Worm (Caenorhabditis elegans) whole organism, L1 larva: ENCODE results near the gene unc-105.
A peak's percentile ranks its signal among the peaks of the same experiment; 100 is the strongest.

Experiments
- C04F5.9 ChIP-seq: sonication (generic microtip); optimal IDR thresholded peaks from 2 replicates; lab custom pipeline; 2016; ENCODE audit warnings: missing genetic modification characterization, missing compliant biosample characterization
- C16A3.4 ChIP-seq: fragments of 150-350 bp; optimal IDR thresholded peaks from 2 replicates; lab custom pipeline; 2014; ENCODE audit warnings: missing biosample characterization, missing genetic modification characterization
- F16B12.6 ChIP-seq: fragments of 150-350 bp; optimal IDR thresholded peaks from 2 replicates; lab custom pipeline; 2014; ENCODE audit warnings: missing biosample characterization, missing genetic modification characterization
- Y116A8C.19 ChIP-seq: sonication (generic microtip); optimal IDR thresholded peaks from 2 replicates; lab custom pipeline; 2016; ENCODE audit warnings: missing compliant biosample characterization, missing genetic modification characterization, borderline replicate concordance
- aly-2 ChIP-seq: fragments of 150-350 bp; optimal IDR thresholded peaks from 2 replicates; lab custom pipeline; 2014; ENCODE audit warnings: missing biosample characterization, missing genetic modification characterization
- ama-1 ChIP-seq: fragments of 150-350 bp; optimal IDR thresholded peaks from 2 replicates; lab custom pipeline; 2014
- blmp-1 ChIP-seq: fragments of 150-350 bp; optimal IDR thresholded peaks from 2 replicates; lab custom pipeline; 2014; ENCODE audit warnings: missing biosample characterization, missing genetic modification characterization
- ceh-82 ChIP-seq, 3 experiments: fragments of 150-350 bp in 1 of 3; sonication (generic microtip) in 2 of 3; optimal IDR thresholded peaks; 2 replicates each; lab custom pipeline; 2014 to 2017; ENCODE audit warnings: missing biosample characterization in 3 of 3, missing genetic modification characterization in 3 of 3
- ceh-90 ChIP-seq: sonication (generic microtip); optimal IDR thresholded peaks from 2 replicates; lab custom pipeline; 2016; ENCODE audit warnings: missing genetic modification characterization, missing compliant biosample characterization
- dpl-1 ChIP-seq, 3 experiments: fragments of 150-350 bp in 2 of 3; sonication (generic microtip) in 1 of 3; optimal IDR thresholded peaks; 2 replicates each; lab custom pipeline; 2014 to 2017; ENCODE audit warnings: missing biosample characterization in 3 of 3, missing genetic modification characterization in 3 of 3, missing genetic modification reagents in 3 of 3
- dsc-1 ChIP-seq: sonication (generic microtip); optimal IDR thresholded peaks from 2 replicates; lab custom pipeline; 2016; ENCODE audit warnings: mild to moderate bottlenecking, missing genetic modification characterization, missing compliant biosample characterization
- egl-13 ChIP-seq: sonication (generic microtip); optimal IDR thresholded peaks from 2 replicates; lab custom pipeline; 2016; ENCODE audit warnings: missing genotype, missing genetic modification reagents, missing genetic modification characterization, missing compliant biosample characterization
- egl-27 ChIP-seq, 2 experiments: fragments of 150-350 bp in 1 of 2; sonication (generic microtip); optimal IDR thresholded peaks; 3 replicates each; lab custom pipeline; 2017 to 2018; ENCODE audit warnings: missing biosample characterization in 2 of 2, missing genetic modification characterization in 2 of 2, missing genetic modification reagents in 2 of 2
- elt-2 ChIP-seq: sonication (generic microtip); optimal IDR thresholded peaks from 2 replicates; lab custom pipeline; 2016; ENCODE audit warnings: missing genetic modification characterization, mild to moderate bottlenecking, inconsistent platforms, missing compliant biosample characterization, missing genetic modification reagents
- ets-5 ChIP-seq: fragments of 200-800 bp; sonication (Bioruptor generic); IDR thresholded peaks from 2 replicates; pipeline ENCODE4 v1.3.6; 2022; ENCODE audit warnings: missing genetic modification characterization, missing compliant biosample characterization
- fkh-4 ChIP-seq: sonication (generic microtip); optimal IDR thresholded peaks from 2 replicates; lab custom pipeline; 2016; ENCODE audit warnings: missing compliant biosample characterization, missing genetic modification characterization, borderline replicate concordance
- fos-1 ChIP-seq: fragments of 150-350 bp; optimal IDR thresholded peaks from 2 replicates; lab custom pipeline; 2014; ENCODE audit warnings: missing biosample characterization, missing genetic modification characterization
- grh-1 ChIP-seq: fragments of 200-800 bp; sonication (Bioruptor generic); IDR thresholded peaks from 2 replicates; pipeline ENCODE4 v1.3.6; 2022; ENCODE audit warnings: missing genetic modification reagents, missing genetic modification characterization, missing compliant biosample characterization
- hpl-2 ChIP-seq: fragments of 150-350 bp; optimal IDR thresholded peaks from 2 replicates; lab custom pipeline; 2014; ENCODE audit warnings: missing biosample characterization, missing genetic modification reagents, missing genetic modification characterization
- irx-1 ChIP-seq: sonication (generic microtip); optimal IDR thresholded peaks from 2 replicates; lab custom pipeline; 2016; ENCODE audit warnings: missing genetic modification characterization, missing compliant biosample characterization
- jun-1 ChIP-seq: fragments of 150-350 bp; optimal IDR thresholded peaks from 2 replicates; lab custom pipeline; 2014; ENCODE audit warnings: missing biosample characterization, missing genetic modification reagents, missing genetic modification characterization
- lin-14 ChIP-seq: fragments of 200-800 bp; sonication (Bioruptor generic); optimal IDR thresholded peaks from 2 replicates; lab custom pipeline; 2018; ENCODE audit warnings: mild to moderate bottlenecking, missing genetic modification characterization, moderate library complexity, missing compliant biosample characterization
- lin-15B ChIP-seq: fragments of 150-350 bp; sonication (generic microtip); optimal IDR thresholded peaks from 3 replicates; lab custom pipeline; 2014; ENCODE audit warnings: missing biosample characterization, missing genetic modification characterization
- lin-35 ChIP-seq, 2 experiments: fragments of 150-350 bp; optimal IDR thresholded peaks; 2 replicates each; lab custom pipeline; 2014; ENCODE audit warnings: missing biosample characterization in 2 of 2, missing genetic modification characterization in 2 of 2, missing genetic modification reagents in 2 of 2
- lin-39 ChIP-seq: fragments of 150-350 bp; optimal IDR thresholded peaks from 2 replicates; lab custom pipeline; 2014; ENCODE audit warnings: missing biosample characterization, missing genetic modification reagents, missing genetic modification characterization
- lir-3 ChIP-seq: sonication (generic microtip); optimal IDR thresholded peaks from 2 replicates; lab custom pipeline; 2016; ENCODE audit warnings: mild to moderate bottlenecking, missing genetic modification characterization, moderate library complexity, missing compliant biosample characterization; ENCODE audit not compliant: poor library complexity
- mab-9 ChIP-seq: fragments of 200-800 bp; sonication (Bioruptor generic); IDR thresholded peaks from 2 replicates; pipeline ENCODE4 v1.3.6; 2022; ENCODE audit warnings: missing genetic modification reagents, missing genetic modification characterization, missing compliant biosample characterization
- mdl-1 ChIP-seq, 2 experiments: fragments of 150-350 bp; optimal IDR thresholded peaks; 2 replicates each; lab custom pipeline; 2014 to 2017; ENCODE audit warnings: missing biosample characterization in 2 of 2, missing genetic modification characterization in 2 of 2, inconsistent platforms in 1 of 2
- mef-2 ChIP-seq: fragments of 150-350 bp; optimal IDR thresholded peaks from 2 replicates; lab custom pipeline; 2014; ENCODE audit warnings: missing biosample characterization, missing genetic modification characterization
- nhr-11 ChIP-seq: fragments of 150-350 bp; optimal IDR thresholded peaks from 2 replicates; lab custom pipeline; 2014; ENCODE audit warnings: missing biosample characterization, missing genetic modification characterization
- nhr-19 ChIP-seq: fragments of 200-800 bp; sonication (Bioruptor generic); conservative IDR thresholded peaks from 2 replicates; pipeline ENCODE4 v1.3.6; 2022; ENCODE audit warnings: missing genetic modification characterization, missing compliant biosample characterization
- nhr-20 ChIP-seq: sonication (generic microtip); optimal IDR thresholded peaks from 2 replicates; lab custom pipeline; 2016; ENCODE audit warnings: mild to moderate bottlenecking, missing genetic modification characterization, missing compliant biosample characterization
- nhr-237 ChIP-seq: fragments of 150-350 bp; optimal IDR thresholded peaks from 2 replicates; lab custom pipeline; 2014; ENCODE audit warnings: missing biosample characterization, missing genetic modification characterization
- nhr-76 ChIP-seq: sonication (generic microtip); optimal IDR thresholded peaks from 2 replicates; lab custom pipeline; 2017; ENCODE audit warnings: missing biosample characterization, missing genetic modification characterization
- nhr-84 ChIP-seq: sonication (generic microtip); optimal IDR thresholded peaks from 2 replicates; lab custom pipeline; 2017; ENCODE audit warnings: missing biosample characterization, missing genetic modification characterization
- nhr-85 ChIP-seq: sonication (generic microtip); peaks from one replicate; lab custom pipeline; 2016; ENCODE audit warnings: missing genetic modification characterization, inconsistent platforms, missing compliant biosample characterization
- nhr-90 ChIP-seq: sonication (generic microtip); optimal IDR thresholded peaks from 2 replicates; lab custom pipeline; 2016; ENCODE audit warnings: mild to moderate bottlenecking, missing genetic modification characterization, missing compliant biosample characterization; ENCODE audit not compliant: poor library complexity
- pag-3 ChIP-seq: sonication (generic microtip); optimal IDR thresholded peaks from 2 replicates; lab custom pipeline; 2017; ENCODE audit warnings: missing genetic modification characterization, mild to moderate bottlenecking, missing compliant biosample characterization, antibody characterized with exemption, borderline replicate concordance; ENCODE audit not compliant: insufficient read depth
- pax-3 ChIP-seq: fragments of 200-800 bp; sonication (Bioruptor generic); optimal IDR thresholded peaks from 2 replicates; lab custom pipeline; 2018; ENCODE audit warnings: mild to moderate bottlenecking, missing genetic modification characterization, moderate library complexity, missing compliant biosample characterization
- pqm-1 ChIP-seq: sonication (generic microtip); optimal IDR thresholded peaks from 3 replicates; lab custom pipeline; 2017; ENCODE audit warnings: missing biosample characterization, missing genetic modification characterization
- rnt-1 ChIP-seq: sonication (generic microtip); optimal IDR thresholded peaks from 2 replicates; lab custom pipeline; 2016; ENCODE audit warnings: mild to moderate bottlenecking, missing genetic modification characterization, moderate library complexity, missing compliant biosample characterization
- skn-1 ChIP-seq: fragments of 150-350 bp; optimal IDR thresholded peaks from 2 replicates; lab custom pipeline; 2014; ENCODE audit warnings: missing biosample characterization, missing genetic modification characterization
- snpc-4 ChIP-seq: fragments of 150-350 bp; optimal IDR thresholded peaks from 2 replicates; lab custom pipeline; 2014; ENCODE audit warnings: missing biosample characterization, missing genetic modification characterization
- sptf-1 ChIP-seq: fragments of 150-350 bp; optimal IDR thresholded peaks from 2 replicates; lab custom pipeline; 2014; ENCODE audit warnings: missing biosample characterization, missing genetic modification characterization
- sup-37 ChIP-seq: fragments of 200-800 bp; sonication (Bioruptor generic); optimal IDR thresholded peaks from 2 replicates; lab custom pipeline; 2018; ENCODE audit warnings: mild to moderate bottlenecking, missing genetic modification characterization, missing compliant biosample characterization
- swsn-7 ChIP-seq: sonication (generic microtip); optimal IDR thresholded peaks from 2 replicates; lab custom pipeline; 2016; ENCODE audit warnings: missing genetic modification characterization, missing compliant biosample characterization
- unc-62 ChIP-seq: fragments of 150-350 bp; optimal IDR thresholded peaks from 2 replicates; lab custom pipeline; 2014; ENCODE audit warnings: missing biosample characterization, missing genetic modification reagents, missing genetic modification characterization
- unc-86 ChIP-seq: sonication (generic microtip); optimal IDR thresholded peaks from 2 replicates; lab custom pipeline; 2016; ENCODE audit warnings: missing genetic modification characterization, missing compliant biosample characterization
- xbp-1 ChIP-seq: sonication (generic microtip); optimal IDR thresholded peaks from 2 replicates; lab custom pipeline; 2016; ENCODE audit warnings: missing genetic modification characterization, missing compliant biosample characterization
- zip-4 ChIP-seq: fragments of 200-800 bp; sonication (Bioruptor generic); optimal IDR thresholded peaks from 2 replicates; lab custom pipeline; 2018; ENCODE audit warnings: mild to moderate bottlenecking, missing genetic modification characterization, moderate library complexity, missing compliant biosample characterization

Gene unc-105

ce11 chrII:8086803-8087202 is 29.5 kb upstream of the unc-105 start, which contains the start of gene K02C4.3 (continued):
- TF ChIP-seq F16B12.6 (tag; lab: Kevin White, UChicago), result peak; percentile 28
- TF ChIP-seq dsc-1 (tag; lab: Kevin White, UChicago), result peak; percentile 78
- no peak for TF ChIP-seq egl-27 (tag; optimal IDR thresholded peaks at IDR 0.05; lab: Kevin White, UChicago)
- peak; percentile 60 for TF ChIP-seq lin-39 (tag; lab: Kevin White, UChicago)
- peak; percentile 76 for TF ChIP-seq blmp-1 (tag; lab: Kevin White, UChicago)
- peak; percentile 37; the same call in 1 of the 2 replicates for TF ChIP-seq grh-1 (GFP tag; lab: Robert Waterston, UW)
- TF ChIP-seq jun-1 (tag; lab: Kevin White, UChicago), result peak; percentile 39
- TF ChIP-seq nhr-90, result peak; percentile 77
- peak; percentile 77 for TF ChIP-seq skn-1 (tag; lab: Kevin White, UChicago)
- no peak for TF ChIP-seq mab-9 (GFP tag; lab: Robert Waterston, UW)
- peak; percentile 77 for TF ChIP-seq nhr-19 (GFP tag; lab: Robert Waterston, UW)
- TF ChIP-seq ceh-90 (tag; lab: Kevin White, UChicago), result no peak
- TF ChIP-seq sup-37 (GFP tag; lab: Kevin White, UChicago), result peak; percentile 25
- peak; percentile 76 for TF ChIP-seq nhr-20 (tag; lab: Kevin White, UChicago)
- peak; percentile 89 for TF ChIP-seq snpc-4 (tag; lab: Kevin White, UChicago)
- TF ChIP-seq unc-62 (GFP tag; lab: Kevin White, UChicago), result no peak
- peak; percentile 42 for TF ChIP-seq lin-15B (tag; lab: Kevin White, UChicago)
- peak; percentile 86 to 94 (median 93) for TF ChIP-seq dpl-1 (GFP tag; optimal IDR thresholded peaks at IDR 0.05; lab: Kevin White, UChicago)
- TF ChIP-seq nhr-85, result peak; percentile 79
- peak; percentile 35 for TF ChIP-seq unc-86 (tag; lab: Kevin White, UChicago)
- peak; percentile 74 for TF ChIP-seq xbp-1 (tag; lab: Kevin White, UChicago)
- peak; percentile 76 for TF ChIP-seq swsn-7
- TF ChIP-seq C04F5.9 (tag; lab: Kevin White, UChicago), result peak; percentile 55
- peak; percentile 50 for TF ChIP-seq lir-3 (tag; lab: Kevin White, UChicago)
- TF ChIP-seq zip-4, result peak; percentile 28
- TF ChIP-seq nhr-76 (tag; lab: Kevin White, UChicago), result no peak

- peak; percentile 43 for TF ChIP-seq aly-2
- no peak for TF ChIP-seq nhr-84 (tag; lab: Kevin White, UChicago)
- peak; percentile 69 to 83 (median 74) for TF ChIP-seq ceh-82 (tag; optimal IDR thresholded peaks at IDR 0.05; lab: Kevin White, UChicago)
- no peak for TF ChIP-seq sptf-1 (tag; lab: Kevin White, UChicago)
- no peak for TF ChIP-seq F16B12.6 (tag; lab: Kevin White, UChicago)
- peak; percentile 38; the same call in 1 of the 2 replicates for TF ChIP-seq mab-9 (GFP tag; lab: Robert Waterston, UW)
- peak; percentile 39 for TF ChIP-seq pax-3 (tag; lab: Kevin White, UChicago)
- no peak for TF ChIP-seq egl-13
- peak; percentile 85 for TF ChIP-seq nhr-90
- no peak for TF ChIP-seq mdl-1 (tag; optimal IDR thresholded peaks at IDR 0.05; lab: Kevin White, UChicago)
- no peak for TF ChIP-seq blmp-1 (tag; lab: Kevin White, UChicago)
- no peak for TF ChIP-seq Y116A8C.19 (tag; lab: Kevin White, UChicago)
- TF ChIP-seq lin-14 (GFP tag; lab: Kevin White, UChicago), result peak; percentile 82
- TF ChIP-seq grh-1 (GFP tag; lab: Robert Waterston, UW), result peak; percentile 62
- TF ChIP-seq fos-1, result peak; percentile 41
- no peak for TF ChIP-seq ets-5 (GFP tag; lab: Robert Waterston, UW)
- TF ChIP-seq unc-86 (tag; lab: Kevin White, UChicago), result no peak
- peak; percentile 73 for TF ChIP-seq ama-1 (lab: Kevin White, UChicago)
- TF ChIP-seq irx-1 (tag; lab: Kevin White, UChicago), result no peak
- peak; percentile 92 for TF ChIP-seq nhr-85
- no peak for TF ChIP-seq pqm-1
- peak; percentile 83 for TF ChIP-seq rnt-1
- no peak for TF ChIP-seq mef-2 (tag; lab: Kevin White, UChicago)
- TF ChIP-seq pag-3 (tag; lab: Kevin White, UChicago), result no peak
- peak; percentile 67 for TF ChIP-seq skn-1 (tag; lab: Kevin White, UChicago)
- peak; percentile 57 for TF ChIP-seq zip-4
- TF ChIP-seq unc-62 (GFP tag; lab: Kevin White, UChicago), result no peak
- TF ChIP-seq elt-2 (tag; lab: Kevin White, UChicago), result peak; percentile 78
- TF ChIP-seq fkh-4, result no peak
- peak; percentile 62 for TF ChIP-seq hpl-2 (GFP tag; lab: Kevin White, UChicago)
- peak; percentile 18 for TF ChIP-seq C16A3.4
- no peak for TF ChIP-seq nhr-237 (tag; lab: Kevin White, UChicago)
- TF ChIP-seq nhr-11, result no peak
- TF ChIP-seq lin-35 (GFP tag; optimal IDR thresholded peaks at IDR 0.05; lab: Kevin White, UChicago), result peak; percentile 49 to 71
These were observed 24.7 kb upstream of the unc-105 start for ce11 chrII:8091528-8091927.
